Fruit fly (Drosophila melanogaster): Measurements from ENCODE around the gene CG8578.

CG8578 gene

DNA sequence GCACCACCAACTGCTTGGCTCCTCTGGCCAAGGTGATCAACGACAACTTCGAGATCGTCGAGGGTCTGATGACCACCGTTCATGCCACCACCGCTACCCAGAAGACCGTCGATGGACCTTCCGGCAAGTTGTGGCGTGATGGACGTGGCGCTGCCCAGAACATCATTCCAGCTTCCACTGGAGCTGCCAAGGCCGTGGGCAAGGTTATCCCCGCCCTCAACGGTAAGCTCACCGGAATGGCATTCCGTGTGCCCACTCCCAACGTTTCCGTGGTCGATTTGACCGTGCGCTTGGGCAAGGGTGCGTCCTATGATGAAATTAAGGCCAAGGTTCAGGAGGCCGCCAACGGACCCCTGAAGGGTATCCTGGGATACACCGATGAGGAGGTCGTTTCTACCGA, 24.5 kb downstream of the CG8578 start:
- TF ChIP-seq inv (GFP tag; IDR thresholded peaks at IDR 0.05; ENCODE audit: partially characterized antibody) (no peak), dimm (GFP tag; IDR thresholded peaks at IDR 0.05) (no peak), Ets65A (GFP tag) (peak; percentile 79), hb (GFP tag; IDR thresholded peaks at IDR 0.05; ENCODE audit: partially characterized antibody) (0 out of 3 replicates have a peak, but pooled peaks have one; percentile 42), pita (GFP tag; optimal IDR thresholded peaks at IDR 0.05) (no peak), kah (GFP tag; optimal IDR thresholded peaks at IDR 0.05) (no peak), Med (GFP tag) (peak; percentile 62), CG9727 (GFP tag; optimal IDR thresholded peaks at IDR 0.05) (no peak), bigmax (GFP tag; optimal IDR thresholded peaks at IDR 0.05) (no peak), B-H1 (GFP tag; IDR thresholded peaks at IDR 0.05) (no peak), Antp (GFP tag; optimal IDR thresholded peaks at IDR 0.05) (no peak), CG3847 (GFP tag; IDR thresholded peaks at IDR 0.05) (no peak), CG7839 (tag; optimal IDR thresholded peaks at IDR 0.05) (no peak)

dm6 chrX:15869843-15870242, 25.6 kb downstream of the CG8578 start, which contains the start of gene CG16952:
TSS of gene CG16952 (plus strand) at chrX:15870183.
- TF ChIP-seq Atf-2 (GFP tag; optimal IDR thresholded peaks at IDR 0.05) (no peak), stc (GFP tag; IDR thresholded peaks at IDR 0.05) (no peak), HLHmδ (GFP tag; optimal IDR thresholded peaks at IDR 0.05) (no peak), CG3407 (GFP tag; optimal IDR thresholded peaks at IDR 0.05) (no peak), Lhr (GFP tag; optimal IDR thresholded peaks at IDR 0.05) (peak; percentile 4), CG1529 (GFP tag; optimal IDR thresholded peaks at IDR 0.05) (no peak), ATbp (GFP tag; optimal IDR thresholded peaks at IDR 0.05) (no peak), CG30403 (GFP tag; optimal IDR thresholded peaks at IDR 0.05) (no peak), CG5180 (GFP tag; optimal IDR thresholded peaks at IDR 0.05) (no peak), bowl (GFP tag; IDR thresholded peaks at IDR 0.05) (no peak), lmd (GFP tag; IDR thresholded peaks at IDR 0.05) (no peak), CG11093 (GFP tag; IDR thresholded peaks at IDR 0.05) (no peak), wek (GFP tag; optimal IDR thresholded peaks at IDR 0.05) (no peak), CG6683 (GFP tag; optimal IDR thresholded peaks at IDR 0.05) (no peak), Dip3 (GFP tag; optimal IDR thresholded peaks at IDR 0.05) (no peak), Hmx (GFP tag; optimal IDR thresholded peaks at IDR 0.05) (no peak), her (GFP tag; optimal IDR thresholded peaks at IDR 0.05) (no peak), phol (tag; optimal IDR thresholded peaks at IDR 0.05) (peak; percentile 51), vnd (GFP tag; IDR thresholded peaks at IDR 0.05; ENCODE audit: partially characterized antibody) (peak; percentile 92), Lim3 (GFP tag; IDR thresholded peaks at IDR 0.05) (no peak), CG4820 (GFP tag; optimal IDR thresholded peaks at IDR 0.05) (no peak), Oli (tag; optimal IDR thresholded peaks at IDR 0.05) (no peak), CG3163 (GFP tag; optimal IDR thresholded peaks at IDR 0.05) (no peak), Dref (GFP tag; IDR thresholded peaks at IDR 0.05) (peak; percentile 69), CG6254 (GFP tag; optimal IDR thresholded peaks at IDR 0.05) (no peak), shn (GFP tag; optimal IDR thresholded peaks at IDR 0.05) (no peak), CG18476 (GFP tag; optimal IDR thresholded peaks at IDR 0.05) (no peak), CG6813 (GFP tag; optimal IDR thresholded peaks at IDR 0.05) (no peak), jumu (GFP tag; optimal IDR thresholded peaks at IDR 0.05) (no peak), ab (GFP tag; optimal IDR thresholded peaks at IDR 0.05) (no peak), cg (GFP tag; optimal IDR thresholded peaks at IDR 0.05) (no peak), sc (optimal IDR thresholded peaks at IDR 0.05) (no peak), sc (GFP tag; optimal IDR thresholded peaks at IDR 0.05) (no peak), CG4854 (GFP tag; optimal IDR thresholded peaks at IDR 0.05) (no peak), CG11695 (GFP tag; IDR thresholded peaks at IDR 0.05) (no peak), BtbVII (GFP tag; optimal IDR thresholded peaks at IDR 0.05) (no peak), dmrt99B (tag; optimal IDR thresholded peaks at IDR 0.05) (no peak), fd96Cb (tag; optimal IDR thresholded peaks at IDR 0.05) (no peak), ind (GFP tag; optimal IDR thresholded peaks at IDR 0.05) (no peak)

Data from whole organism, embryonic.